Fruit fly (Drosophila melanogaster): ENCODE data around the gene EndoA.

EndoA gene

dm6 chr3R:18895227-18895626 is 11.2 kb upstream of the EndoA start (continued):
- TF ChIP-seq ATbp (GFP tag; optimal IDR thresholded peaks at IDR 0.05) (no peak), unc-4 (GFP tag; IDR thresholded peaks at IDR 0.05; ENCODE audit: partially characterized antibody) (no peak), CG18599 (GFP tag; optimal IDR thresholded peaks at IDR 0.05) (peak; percentile 46), CG12071 (GFP tag; optimal IDR thresholded peaks at IDR 0.05) (no peak), CG4404 (GFP tag; IDR thresholded peaks at IDR 0.05) (peak; percentile 40; the same call in 1 of the 2 replicates), nerfin-2 (GFP tag; IDR thresholded peaks at IDR 0.05; ENCODE audit: partially characterized antibody) (no peak), CG5953 (GFP tag; IDR thresholded peaks at IDR 0.05) (no peak), Mes4 (GFP tag; optimal IDR thresholded peaks at IDR 0.05) (no peak), C15 (GFP tag; IDR thresholded peaks at IDR 0.05) (0 out of 3 replicates have a peak, but pooled peaks have one; percentile 9), emc (GFP tag; optimal IDR thresholded peaks at IDR 0.05) (no peak), Hr78 (GFP tag; optimal IDR thresholded peaks at IDR 0.05) (no peak), pfk (GFP tag; optimal IDR thresholded peaks at IDR 0.05) (no peak), CG10979 (tag; optimal IDR thresholded peaks at IDR 0.05) (no peak), CG1603 (tag; optimal IDR thresholded peaks at IDR 0.05) (no peak), sens-2 (GFP tag; IDR thresholded peaks at IDR 0.05) (no peak), CG32767 (GFP tag; IDR thresholded peaks at IDR 0.05) (no peak), fru (optimal IDR thresholded peaks at IDR 0.05) (no peak), CG10147 (GFP tag; optimal IDR thresholded peaks at IDR 0.05) (no peak), Atf-2 (GFP tag; optimal IDR thresholded peaks at IDR 0.05) (no peak), z (GFP tag; IDR thresholded peaks at IDR 0.05) (no peak), CG13424 (tag; optimal IDR thresholded peaks at IDR 0.05) (no peak), Neu2 (GFP tag; optimal IDR thresholded peaks at IDR 0.05; ENCODE audit: borderline replicate concordance) (no peak), Bdp1 (GFP tag; optimal IDR thresholded peaks at IDR 0.05) (no peak), br (optimal IDR thresholded peaks at IDR 0.05) (no peak), CG10543 (GFP tag; optimal IDR thresholded peaks at IDR 0.05) (no peak), CG11247 (GFP tag; IDR thresholded peaks at IDR 0.05) (no peak), esg (GFP tag; conservative IDR thresholded peaks at IDR 0.05) (no peak), CG1233 (GFP tag; optimal IDR thresholded peaks at IDR 0.05) (no peak), lmd (GFP tag; IDR thresholded peaks at IDR 0.05) (peak; percentile 79), da (GFP tag; optimal IDR thresholded peaks at IDR 0.05) (no peak), prd (optimal IDR thresholded peaks at IDR 0.05) (no peak), prd (GFP tag; IDR thresholded peaks at IDR 0.05) (peak; percentile 89), Adf1 (GFP tag; IDR thresholded peaks at IDR 0.05) (no peak), E2f2 (GFP tag; IDR thresholded peaks at IDR 0.05) (no peak), CG5245 (GFP tag; optimal IDR thresholded peaks at IDR 0.05) (no peak), CG7928 (GFP tag; optimal IDR thresholded peaks at IDR 0.05) (no peak), CG6791 (GFP tag; IDR thresholded peaks at IDR 0.05; ENCODE audit: partially characterized antibody) (no peak), exex (tag; optimal IDR thresholded peaks at IDR 0.05) (peak; percentile 30), CG7556 (GFP tag; optimal IDR thresholded peaks at IDR 0.05) (no peak), ewg (GFP tag; optimal IDR thresholded peaks at IDR 0.05) (no peak), CG2199 (GFP tag; IDR thresholded peaks at IDR 0.05) (no peak), danr (GFP tag; IDR thresholded peaks at IDR 0.05) (peak; percentile 74), Rfx (GFP tag; IDR thresholded peaks at IDR 0.05) (peak; percentile 87), Deaf1 (tag; optimal IDR thresholded peaks at IDR 0.05) (peak; percentile 41), ind (GFP tag; optimal IDR thresholded peaks at IDR 0.05) (peak; percentile 20), CG18262 (tag; optimal IDR thresholded peaks at IDR 0.05) (no peak), MTF-1 (GFP tag; optimal IDR thresholded peaks at IDR 0.05; ENCODE audit: borderline replicate concordance) (no peak), CG11695 (GFP tag; IDR thresholded peaks at IDR 0.05) (peak; percentile 65; the same call in 2 of the 3 replicates), CG4282 (GFP tag; optimal IDR thresholded peaks at IDR 0.05) (no peak), salm (tag; optimal IDR thresholded peaks at IDR 0.05) (no peak), CG31365 (tag; optimal IDR thresholded peaks at IDR 0.05) (no peak), CG17385 (GFP tag; optimal IDR thresholded peaks at IDR 0.05) (no peak)

Data from whole organism, embryonic.